Worm (Caenorhabditis elegans) whole organism, L4/young adult: ENCODE measurements around the gene clec-82.
"Not testable (repeated sequence)": the region's sequence is repeated elsewhere in the genome, so short reads cannot be mapped to it uniquely, and the experiment has no call there.

Experiments
- W03F9.2 ChIP-seq: fragments of 150-350 bp; optimal IDR thresholded peaks from 2 replicates; lab custom pipeline; 2014; ENCODE audit warnings: missing biosample characterization, missing genetic modification characterization
- dao-5 ChIP-seq: sonication (generic microtip); optimal IDR thresholded peaks from 2 replicates; lab custom pipeline; 2016; ENCODE audit warnings: missing genotype, missing genetic modification characterization, moderate library complexity, missing compliant biosample characterization
- him-1 ChIP-seq: sonication (generic microtip); optimal IDR thresholded peaks from 2 replicates; lab custom pipeline; 2016; ENCODE audit warnings: missing genotype, missing genetic modification reagents, missing genetic modification characterization, missing compliant biosample characterization

clec-82 gene

DNA sequence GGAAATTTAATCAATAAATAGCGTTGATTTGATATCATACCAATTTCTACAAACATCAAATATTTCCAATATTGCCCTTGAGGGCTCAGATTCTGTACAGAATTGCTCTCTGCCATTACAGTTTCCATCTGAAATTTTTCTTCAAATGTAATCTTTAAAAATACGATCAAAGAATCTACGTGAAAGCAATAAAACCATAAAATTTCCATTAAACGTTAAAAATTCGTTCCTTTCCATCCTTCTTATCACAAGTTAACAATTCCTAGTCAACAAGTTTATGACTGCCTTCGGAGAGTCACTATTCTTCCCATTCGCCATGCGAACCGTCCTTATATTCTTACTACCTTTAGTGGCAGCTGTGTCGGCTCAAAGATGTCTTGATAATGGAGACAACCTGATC, at the start of gene clec-82:
TSS of gene clec-82 (plus strand) at position 301 of the 400 bp plus-strand sequence.
- TF ChIP-seq him-1 (tag; lab: Kevin White, UChicago): no peak
- TF ChIP-seq dao-5 (tag; lab: Kevin White, UChicago): no peak
- no peak for TF ChIP-seq W03F9.2 (tag; lab: Kevin White, UChicago)

ce11 chrIV:2788389-2788788, 47.1 kb upstream of the clec-82 start, which contains the start of gene atln-1:
atln-1 (plus strand) TSS chrIV:2788689.
- not testable (repeated sequence) for TF ChIP-seq him-1, W03F9.2, dao-5 (tag; lab: Kevin White, UChicago)

DNA sequence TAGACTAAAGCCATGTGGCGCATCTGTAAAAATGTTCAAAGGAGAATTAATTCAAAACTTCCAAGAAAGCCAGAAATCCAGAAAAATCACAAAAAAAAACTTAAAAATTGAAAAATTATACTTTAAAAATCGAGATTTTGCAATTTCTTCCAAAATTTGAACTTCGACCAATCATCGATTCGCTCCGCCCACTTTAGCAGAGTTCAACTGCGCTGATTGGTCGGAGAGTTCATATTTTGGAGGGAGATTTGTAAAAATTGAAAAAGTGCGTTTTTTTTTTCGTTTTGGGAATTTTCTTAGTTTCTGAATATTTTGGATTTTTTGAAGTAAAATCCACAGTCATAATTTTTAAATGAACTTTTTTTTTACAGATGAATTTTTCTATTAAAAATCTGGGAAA, 41.5 kb upstream of the clec-82 start:
- TF ChIP-seq him-1 (tag; lab: Kevin White, UChicago) (no peak), W03F9.2 (tag; lab: Kevin White, UChicago) (no peak), dao-5 (tag; lab: Kevin White, UChicago) (no peak)

ce11 chrIV:2798339-2798738, 37.1 kb upstream of the clec-82 start, which contains the start of gene Y54G2A.52:
Y54G2A.52 (minus strand) TSS chrIV:2798686.
- TF ChIP-seq him-1 (tag; lab: Kevin White, UChicago) (no peak), W03F9.2 (tag; lab: Kevin White, UChicago) (no peak), dao-5 (tag; lab: Kevin White, UChicago) (no peak)

- TF ChIP-seq dao-5 (tag; lab: Kevin White, UChicago) (no peak), him-1 (tag; lab: Kevin White, UChicago) (no peak), W03F9.2 (tag; lab: Kevin White, UChicago) (no peak)
These were observed 36.1 kb upstream of the clec-82 start, which contains the start of gene Y54G2A.10 for ce11 chrIV:2799389-2799788. Y54G2A.10 (plus strand) TSS chrIV:2799689.

DNA sequence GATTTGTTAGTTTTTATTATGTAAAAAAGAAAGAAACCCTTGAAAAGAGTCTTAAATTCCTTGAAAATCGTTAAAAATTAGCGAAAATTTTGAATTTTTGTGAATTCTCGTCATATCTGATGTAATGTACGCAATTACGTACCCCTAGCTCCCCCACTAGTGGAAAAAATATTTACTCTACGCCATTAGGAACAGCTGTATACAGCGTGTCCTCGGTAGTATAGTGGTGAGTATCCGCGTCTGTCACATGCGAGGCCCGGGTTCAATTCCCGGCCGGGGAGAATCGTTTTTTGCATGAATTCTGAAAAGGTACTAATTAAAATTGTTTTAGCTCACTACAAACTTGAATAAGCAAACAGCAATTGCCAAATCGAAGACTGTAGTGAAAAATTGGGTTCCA, 35.6 kb upstream of the clec-82 start:
- TF ChIP-seq him-1 (tag; lab: Kevin White, UChicago) (no peak), dao-5 (tag; lab: Kevin White, UChicago) (no peak), W03F9.2 (tag; lab: Kevin White, UChicago) (no peak)

ce11 chrIV:2801004-2801403, 34.5 kb upstream of the clec-82 start:
- no peak for TF ChIP-seq him-1 (tag; lab: Kevin White, UChicago)
- TF ChIP-seq W03F9.2 (tag; lab: Kevin White, UChicago): peak; percentile 30

ce11 chrIV:2801558-2801957, 33.9 kb upstream of the clec-82 start, which contains the start of gene Y54G2A.44:
Y54G2A.44 (plus strand) TSS chrIV:2801858.
- not testable (repeated sequence) for TF ChIP-seq dao-5, W03F9.2, him-1 (tag; lab: Kevin White, UChicago)

ce11 chrIV:2802193-2802592, 33.3 kb upstream of the clec-82 start:
- no peak for TF ChIP-seq him-1 (tag; lab: Kevin White, UChicago)
- TF ChIP-seq dao-5 (tag; lab: Kevin White, UChicago): no peak
- TF ChIP-seq W03F9.2 (tag; lab: Kevin White, UChicago): no peak

DNA sequence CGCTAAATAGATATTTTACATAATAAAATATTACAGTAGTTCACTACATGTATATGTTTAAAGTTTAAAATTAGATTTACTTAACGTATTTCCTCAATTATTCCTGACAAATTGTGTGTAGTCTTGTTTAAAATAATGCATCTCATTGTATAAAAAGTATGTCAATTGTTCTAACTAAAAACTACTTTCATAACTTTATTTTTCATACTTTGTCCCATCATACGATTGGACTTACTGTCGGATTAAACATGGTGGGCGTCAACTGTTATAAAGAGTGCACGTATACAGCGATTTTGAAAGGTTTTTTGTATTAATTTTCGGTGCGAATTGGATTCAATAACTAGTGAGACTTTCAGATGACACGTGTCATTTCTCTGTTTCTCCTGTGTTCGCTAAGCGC, 31.8 kb upstream of the clec-82 start, which contains the start of gene Y54G2A.32:
TSS of gene Y54G2A.32 (plus strand) at position 301 of the 400 bp plus-strand sequence.
- TF ChIP-seq W03F9.2 (tag; lab: Kevin White, UChicago): no peak
- TF ChIP-seq dao-5 (tag; lab: Kevin White, UChicago): no peak
- no peak for TF ChIP-seq him-1 (tag; lab: Kevin White, UChicago)

DNA sequence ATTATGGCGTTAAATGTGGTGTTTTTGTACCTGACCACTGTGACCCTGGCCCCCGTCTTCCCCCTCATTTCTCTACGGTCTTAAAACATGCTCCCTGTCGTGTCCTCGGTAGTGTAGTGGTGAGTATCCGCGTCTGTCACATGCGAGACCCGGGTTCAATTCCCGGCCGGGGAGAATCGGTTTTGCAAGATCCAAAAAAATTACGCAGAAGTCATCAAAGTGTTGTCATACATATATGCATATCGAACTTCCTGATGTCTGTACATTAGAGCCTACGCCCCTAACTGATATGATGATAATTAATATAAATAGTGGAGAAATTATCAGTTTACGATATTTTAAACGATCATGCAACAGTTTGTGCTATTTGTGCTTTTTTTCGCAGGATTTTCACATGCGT, 29.9 kb upstream of the clec-82 start, which contains the start of gene Y54G2A.45:
TSS of gene Y54G2A.45 (plus strand) at position 333 of the 400 bp plus-strand sequence.
- TF ChIP-seq W03F9.2 (tag; lab: Kevin White, UChicago) (peak; percentile 71), dao-5 (tag; lab: Kevin White, UChicago) (peak; percentile 65), him-1 (tag; lab: Kevin White, UChicago) (peak; percentile 1)

- TF ChIP-seq W03F9.2 (tag; lab: Kevin White, UChicago): no peak
- no peak for TF ChIP-seq him-1 (tag; lab: Kevin White, UChicago)
- no peak for TF ChIP-seq dao-5 (tag; lab: Kevin White, UChicago)
These were observed 27.3 kb upstream of the clec-82 start for ce11 chrIV:2808154-2808553.

- no peak for TF ChIP-seq W03F9.2 (tag; lab: Kevin White, UChicago)
- TF ChIP-seq him-1 (tag; lab: Kevin White, UChicago): no peak
- TF ChIP-seq dao-5 (tag; lab: Kevin White, UChicago): no peak
These were observed 26.3 kb upstream of the clec-82 start, which contains the start of gene Y54G2A.76 for ce11 chrIV:2809208-2809607. Y54G2A.76 (plus strand) TSS chrIV:2809410.

- no peak for TF ChIP-seq dao-5 (tag; lab: Kevin White, UChicago)
- no peak for TF ChIP-seq him-1 (tag; lab: Kevin White, UChicago)
- TF ChIP-seq W03F9.2 (tag; lab: Kevin White, UChicago): no peak
These were observed 18.4 kb upstream of the clec-82 start for ce11 chrIV:2817038-2817437.
